Fruit fly (Drosophila melanogaster) whole organism, adult: ENCODE measurements around the gene shv.

Experiments used
- CG11617 ChIP-seq: fragments of 200-800 bp; sonication (Bioruptor generic); optimal IDR thresholded peaks from 2 replicates; lab custom pipeline; 2017; ENCODE audit warnings: mild to moderate bottlenecking, missing biosample characterization, missing genetic modification reagents, missing genetic modification characterization
- CG12768 ChIP-seq: fragments of 200-800 bp; sonication (Bioruptor generic); optimal IDR thresholded peaks from 2 replicates; lab custom pipeline; 2017; ENCODE audit warnings: missing biosample characterization, missing genetic modification characterization, mild to moderate bottlenecking, moderate library complexity, missing genetic modification reagents
- CG14711 ChIP-seq: fragments of 200-800 bp; sonication (Bioruptor generic); optimal IDR thresholded peaks from 2 replicates; lab custom pipeline; 2018; ENCODE audit warnings: missing biosample characterization, mild to moderate bottlenecking, missing genetic modification characterization, moderate library complexity
- CG1620 ChIP-seq: fragments of 200-800 bp; sonication (Bioruptor generic); optimal IDR thresholded peaks from 2 replicates; lab custom pipeline; 2016; ENCODE audit warnings: missing biosample characterization, missing genetic modification characterization
- CG33017 ChIP-seq: fragments of 200-800 bp; sonication (Bioruptor generic); optimal IDR thresholded peaks from 2 replicates; lab custom pipeline; 2018; ENCODE audit warnings: missing biosample characterization, mild to moderate bottlenecking, missing genetic modification characterization, moderate library complexity
- CG5204 ChIP-seq: fragments of 200-800 bp; sonication (Bioruptor generic); optimal IDR thresholded peaks from 2 replicates; lab custom pipeline; 2016; ENCODE audit warnings: missing biosample characterization, missing genetic modification characterization
- CG7045 ChIP-seq: fragments of 200-800 bp; sonication (Bioruptor generic); optimal IDR thresholded peaks from 2 replicates; lab custom pipeline; 2017; ENCODE audit warnings: missing biosample characterization, mild to moderate bottlenecking, missing genetic modification characterization
- CG7101 ChIP-seq: fragments of 200-800 bp; sonication (Bioruptor generic); optimal IDR thresholded peaks from 2 replicates; lab custom pipeline; 2018; ENCODE audit warnings: missing biosample characterization, mild to moderate bottlenecking, missing genetic modification characterization, moderate library complexity
- Clk ChIP-seq: fragments of 200-800 bp; sonication (Bioruptor generic); optimal IDR thresholded peaks from 2 replicates; lab custom pipeline; 2017; ENCODE audit warnings: missing biosample characterization, missing genetic modification characterization
- Crg-1 ChIP-seq: fragments of 200-800 bp; sonication (Bioruptor generic); optimal IDR thresholded peaks from 2 replicates; lab custom pipeline; 2016; ENCODE audit warnings: missing biosample characterization, missing genetic modification characterization
- Hr96 ChIP-seq: fragments of 200-800 bp; sonication (Bioruptor generic); optimal IDR thresholded peaks from 2 replicates; lab custom pipeline; 2016; ENCODE audit warnings: missing biosample characterization, missing genetic modification characterization
- Mnt ChIP-seq: fragments of 200-800 bp; sonication (Bioruptor generic); optimal IDR thresholded peaks from 2 replicates; lab custom pipeline; 2016; ENCODE audit warnings: missing biosample characterization, mild to moderate bottlenecking, missing genetic modification characterization
- bab1 ChIP-seq: fragments of 200-800 bp; sonication (Bioruptor generic); optimal IDR thresholded peaks from 3 replicates; lab custom pipeline; 2019; ENCODE audit warnings: missing biosample characterization, mild to moderate bottlenecking, missing genetic modification characterization, moderate library complexity
- cic ChIP-seq: fragments of 200-800 bp; sonication (Bioruptor generic); optimal IDR thresholded peaks from 2 replicates; lab custom pipeline; 2017; ENCODE audit warnings: missing biosample characterization, mild to moderate bottlenecking, missing genetic modification characterization, moderate library complexity
- cnc ChIP-seq, 2 experiments: fragments of >200 bp; optimal IDR thresholded peaks; 2 replicates each; lab custom pipeline; 2017
- kay ChIP-seq: fragments of 200-800 bp; sonication (Bioruptor generic); peaks from one replicate; lab custom pipeline; 2016; ENCODE audit warnings: missing biosample characterization, missing genetic modification characterization, borderline replicate concordance
- ovo ChIP-seq: fragments of 200-800 bp; sonication (Bioruptor generic); optimal IDR thresholded peaks from 2 replicates; lab custom pipeline; 2016; ENCODE audit warnings: missing biosample characterization, missing genetic modification characterization
- pad ChIP-seq: fragments of 200-800 bp; sonication (Bioruptor generic); optimal IDR thresholded peaks from 3 replicates; lab custom pipeline; 2017; ENCODE audit warnings: missing biosample characterization, missing genetic modification characterization, mild to moderate bottlenecking, moderate library complexity, missing genetic modification reagents
- tj ChIP-seq: fragments of 200-800 bp; sonication (Bioruptor generic); optimal IDR thresholded peaks from 3 replicates; lab custom pipeline; 2017; ENCODE audit warnings: missing biosample characterization, mild to moderate bottlenecking, missing genetic modification characterization, moderate library complexity
- toe ChIP-seq: fragments of 200-800 bp; sonication (Bioruptor generic); optimal IDR thresholded peaks from 2 replicates; lab custom pipeline; 2016; ENCODE audit warnings: missing biosample characterization, missing genetic modification characterization

The shv gene

dm6 chr2L:432119-432518 lies 20.8 kb upstream of the shv start:
- TF ChIP-seq bab1 (GFP tag; lab: Kevin White, UChicago) (peak; percentile 1), tj (peak; percentile 92), toe (GFP tag; lab: Kevin White, UChicago) (no peak)

dm6 chr2L:434439-434838 lies 18.5 kb upstream of the shv start:
- TF ChIP-seq CG7045 (GFP tag; lab: Kevin White, UChicago) (no peak), CG7101 (tag; lab: Kevin White, UChicago) (no peak), toe (GFP tag; lab: Kevin White, UChicago) (no peak), cic (GFP tag; lab: Kevin White, UChicago) (peak; percentile 43), Hr96 (GFP tag; lab: Kevin White, UChicago) (no peak), CG5204 (no peak), bab1 (GFP tag; lab: Kevin White, UChicago) (no peak), Clk (GFP tag; lab: Kevin White, UChicago) (no peak), cnc (optimal IDR thresholded peaks at IDR 0.05; lab: Kevin White, UChicago) (no peak), CG12768 (GFP tag; lab: Kevin White, UChicago) (no peak), Mnt (GFP tag; lab: Kevin White, UChicago) (no peak), CG1620 (GFP tag; lab: Kevin White, UChicago) (no peak), tj (no peak), kay (peak; percentile 41), CG14711 (tag; lab: Kevin White, UChicago) (no peak), ovo (GFP tag; lab: Kevin White, UChicago) (no peak), CG33017 (no peak), CG11617 (GFP tag; lab: Kevin White, UChicago) (no peak)

dm6 chr2L:435311-435806 lies 17.5 kb upstream of the shv start:
- peak; percentile 49 for TF ChIP-seq toe (GFP tag; lab: Kevin White, UChicago)
- peak; percentile 92 for TF ChIP-seq CG14711 (tag; lab: Kevin White, UChicago)
- peak; percentile 41 for TF ChIP-seq Clk (GFP tag; lab: Kevin White, UChicago)
- no peak for TF ChIP-seq cnc (optimal IDR thresholded peaks at IDR 0.05; lab: Kevin White, UChicago)
- peak; percentile 89 for TF ChIP-seq kay
- TF ChIP-seq CG7101 (tag; lab: Kevin White, UChicago) = peak; percentile 94
- peak; percentile 64 for TF ChIP-seq Hr96 (GFP tag; lab: Kevin White, UChicago)
- TF ChIP-seq pad = peak; percentile 78
- peak; percentile 94 for TF ChIP-seq CG33017
- peak; percentile 74 for TF ChIP-seq Crg-1 (GFP tag; lab: Kevin White, UChicago)
- peak; percentile 76 for TF ChIP-seq CG5204
- TF ChIP-seq Mnt (GFP tag; lab: Kevin White, UChicago) = peak; percentile 74
- TF ChIP-seq CG1620 (GFP tag; lab: Kevin White, UChicago) = peak; percentile 77
- peak; percentile 93 for TF ChIP-seq bab1 (GFP tag; lab: Kevin White, UChicago)
- peak; percentile 91 for TF ChIP-seq CG11617 (GFP tag; lab: Kevin White, UChicago)
- TF ChIP-seq cic (GFP tag; lab: Kevin White, UChicago) = peak; percentile 86
- TF ChIP-seq CG12768 (GFP tag; lab: Kevin White, UChicago) = peak; percentile 97
- peak; percentile 87 for TF ChIP-seq CG7045 (GFP tag; lab: Kevin White, UChicago)
- peak; percentile 99 for TF ChIP-seq tj
- peak; percentile 59 for TF ChIP-seq ovo (GFP tag; lab: Kevin White, UChicago)

- TF ChIP-seq CG11617 (GFP tag; lab: Kevin White, UChicago) (no peak), CG12768 (GFP tag; lab: Kevin White, UChicago) (no peak), Clk (GFP tag; lab: Kevin White, UChicago) (no peak), CG1620 (GFP tag; lab: Kevin White, UChicago) (no peak), CG5204 (no peak), Hr96 (GFP tag; lab: Kevin White, UChicago) (no peak), CG7045 (GFP tag; lab: Kevin White, UChicago) (no peak), Mnt (GFP tag; lab: Kevin White, UChicago) (no peak), toe (GFP tag; lab: Kevin White, UChicago) (no peak)
Observed at dm6 chr2L:437498-437897, 15.4 kb upstream of the shv start.

- TF ChIP-seq toe (GFP tag; lab: Kevin White, UChicago) = no peak
- TF ChIP-seq Crg-1 (GFP tag; lab: Kevin White, UChicago) = no peak
- TF ChIP-seq CG12768 (GFP tag; lab: Kevin White, UChicago) = no peak
- TF ChIP-seq CG7101 (tag; lab: Kevin White, UChicago) = no peak
- TF ChIP-seq CG5204 = no peak
- TF ChIP-seq CG7045 (GFP tag; lab: Kevin White, UChicago) = no peak
- no peak for TF ChIP-seq ovo (GFP tag; lab: Kevin White, UChicago)
- TF ChIP-seq pad = no peak
- no peak for TF ChIP-seq CG1620 (GFP tag; lab: Kevin White, UChicago)
- no peak for TF ChIP-seq CG33017
- TF ChIP-seq Clk (GFP tag; lab: Kevin White, UChicago) = no peak
- no peak for TF ChIP-seq CG14711 (tag; lab: Kevin White, UChicago)
- TF ChIP-seq Mnt (GFP tag; lab: Kevin White, UChicago) = no peak
- TF ChIP-seq CG11617 (GFP tag; lab: Kevin White, UChicago) = no peak
- TF ChIP-seq Hr96 (GFP tag; lab: Kevin White, UChicago) = no peak
- no peak for TF ChIP-seq kay
- TF ChIP-seq bab1 (GFP tag; lab: Kevin White, UChicago) = no peak
Observed at dm6 chr2L:439339-439738, 13.6 kb upstream of the shv start.
